Worm (Caenorhabditis elegans) whole organism, mixed stage, embryonic: ENCODE data around the gene F58B4.7.

Experiments used
- bed-3 ChIP-seq: fragments of 200-800 bp; sonication (Bioruptor generic); optimal IDR thresholded peaks from 3 replicates; lab custom pipeline; 2018; ENCODE audit warnings: mild to moderate bottlenecking, missing genetic modification characterization, moderate library complexity, missing compliant biosample characterization
- ceh-43 ChIP-seq: fragments of 200-800 bp; sonication (Bioruptor generic); optimal IDR thresholded peaks from 2 replicates; lab custom pipeline; 2018; ENCODE audit warnings: mild to moderate bottlenecking, missing genetic modification characterization, moderate library complexity, missing compliant biosample characterization
- ces-1 ChIP-seq: fragments of 150-350 bp; optimal IDR thresholded peaks from 2 replicates; lab custom pipeline; 2014; ENCODE audit warnings: missing biosample characterization, missing genetic modification reagents, missing genetic modification characterization
- cnd-1 ChIP-seq: fragments of 200-800 bp; sonication (Bioruptor generic); optimal IDR thresholded peaks from 2 replicates; lab custom pipeline; 2018; ENCODE audit warnings: mild to moderate bottlenecking, missing genetic modification characterization, missing compliant biosample characterization
- elt-1 ChIP-seq: sonication (generic microtip); optimal IDR thresholded peaks from 2 replicates; lab custom pipeline; 2017; ENCODE audit warnings: missing genetic modification characterization, mild to moderate bottlenecking, missing compliant biosample characterization, antibody characterized with exemption, moderate library complexity, borderline replicate concordance; ENCODE audit not compliant: insufficient read depth
- elt-3 ChIP-seq: fragments of 150-350 bp; optimal IDR thresholded peaks from 2 replicates; lab custom pipeline; 2014; ENCODE audit warnings: missing biosample characterization, missing genetic modification characterization
- flh-1 ChIP-seq: fragments of 200-800 bp; sonication (Bioruptor generic); optimal IDR thresholded peaks from 2 replicates; lab custom pipeline; 2018; ENCODE audit warnings: mild to moderate bottlenecking, missing genetic modification characterization, moderate library complexity, missing compliant biosample characterization
- ham-2 ChIP-seq: fragments of 200-800 bp; sonication (Bioruptor generic); optimal IDR thresholded peaks from 2 replicates; lab custom pipeline; 2018; ENCODE audit warnings: mild to moderate bottlenecking, missing genetic modification characterization, missing compliant biosample characterization
- hlh-1 ChIP-seq: fragments of 150-350 bp; optimal IDR thresholded peaks from 2 replicates; lab custom pipeline; 2014; ENCODE audit warnings: missing biosample characterization, missing genetic modification reagents, missing genetic modification characterization
- lin-13 ChIP-seq: fragments of 150-350 bp; optimal IDR thresholded peaks from 2 replicates; lab custom pipeline; 2014; ENCODE audit warnings: missing biosample characterization, missing genetic modification characterization
- lin-32 ChIP-seq: fragments of 200-800 bp; sonication (Bioruptor generic); optimal IDR thresholded peaks from 2 replicates; lab custom pipeline; 2018; ENCODE audit warnings: mild to moderate bottlenecking, missing genetic modification characterization, missing compliant biosample characterization
- mab-5 ChIP-seq: fragments of 150-350 bp; optimal IDR thresholded peaks from 2 replicates; lab custom pipeline; 2014; ENCODE audit warnings: missing biosample characterization, missing genetic modification characterization
- mls-2 ChIP-seq: sonication (generic microtip); optimal IDR thresholded peaks from 2 replicates; lab custom pipeline; 2016; ENCODE audit warnings: mild to moderate bottlenecking, missing genetic modification characterization, moderate library complexity, missing compliant biosample characterization
- nhr-2 ChIP-seq: fragments of 150-350 bp; optimal IDR thresholded peaks from 2 replicates; lab custom pipeline; 2014; ENCODE audit warnings: missing biosample characterization, missing genetic modification characterization
- nhr-28 ChIP-seq: fragments of 150-350 bp; optimal IDR thresholded peaks from 2 replicates; lab custom pipeline; 2014; ENCODE audit warnings: missing biosample characterization, missing genetic modification characterization
- nhr-76 ChIP-seq: sonication (generic microtip); optimal IDR thresholded peaks from 2 replicates; lab custom pipeline; 2017; ENCODE audit warnings: missing biosample characterization, missing genetic modification characterization
- pha-4 ChIP-seq: fragments of 150-350 bp; optimal IDR thresholded peaks from 2 replicates; lab custom pipeline; 2018; ENCODE audit warnings: missing biosample characterization, missing genetic modification reagents, missing genetic modification characterization
- snpc-4 ChIP-seq: fragments of 150-350 bp; optimal IDR thresholded peaks from 2 replicates; lab custom pipeline; 2014; ENCODE audit warnings: missing biosample characterization, missing genetic modification characterization
- sptf-1 ChIP-seq: sonication (generic microtip); optimal IDR thresholded peaks from 2 replicates; lab custom pipeline; 2017; ENCODE audit warnings: mild to moderate bottlenecking, missing genetic modification characterization, moderate library complexity, missing compliant biosample characterization
- unc-62 ChIP-seq: fragments of 150-350 bp; optimal IDR thresholded peaks from 2 replicates; lab custom pipeline; 2014; ENCODE audit warnings: missing biosample characterization, missing genetic modification reagents, missing genetic modification characterization

The F58B4.7 gene

ce11 chrV:10873190-10873589 is 49.9 kb downstream of the F58B4.7 start:
- no peak for TF ChIP-seq elt-1 (tag; lab: Kevin White, UChicago)
- TF ChIP-seq ham-2 = no peak
- no peak for TF ChIP-seq pha-4 (tag; lab: Kevin White, UChicago)
- no peak for TF ChIP-seq bed-3 (GFP tag; lab: Kevin White, UChicago)
- no peak for TF ChIP-seq sptf-1 (tag; lab: Kevin White, UChicago)
- no peak for TF ChIP-seq unc-62 (GFP tag; lab: Kevin White, UChicago)
- TF ChIP-seq ceh-43 (GFP tag; lab: Kevin White, UChicago) = no peak
- no peak for TF ChIP-seq elt-3 (tag; lab: Kevin White, UChicago)
- TF ChIP-seq flh-1 (GFP tag; lab: Kevin White, UChicago) = no peak
- no peak for TF ChIP-seq hlh-1 (tag; lab: Kevin White, UChicago)
- TF ChIP-seq ces-1 (GFP tag; lab: Kevin White, UChicago) = no peak
- TF ChIP-seq snpc-4 = no peak
- TF ChIP-seq nhr-76 = no peak
- no peak for TF ChIP-seq nhr-28 (tag; lab: Kevin White, UChicago)
- TF ChIP-seq mls-2 (tag; lab: Kevin White, UChicago) = no peak
- TF ChIP-seq lin-13 (tag; lab: Kevin White, UChicago) = no peak
- no peak for TF ChIP-seq nhr-2
- no peak for TF ChIP-seq lin-32
- no peak for TF ChIP-seq cnd-1 (tag; lab: Kevin White, UChicago)
- TF ChIP-seq mab-5 (tag; lab: Kevin White, UChicago) = no peak
